Fruit fly (Drosophila melanogaster) whole organism, adult: ENCODE results near the gene slou.

ENCODE experiments used
- CG1620 ChIP-seq: fragments of 200-800 bp; sonication (Bioruptor generic); optimal IDR thresholded peaks from 2 replicates; lab custom pipeline; 2016; ENCODE audit warnings: missing biosample characterization, missing genetic modification characterization
- CG5204 ChIP-seq: fragments of 200-800 bp; sonication (Bioruptor generic); optimal IDR thresholded peaks from 2 replicates; lab custom pipeline; 2016; ENCODE audit warnings: missing biosample characterization, missing genetic modification characterization
- CG7045 ChIP-seq: fragments of 200-800 bp; sonication (Bioruptor generic); optimal IDR thresholded peaks from 2 replicates; lab custom pipeline; 2017; ENCODE audit warnings: missing biosample characterization, mild to moderate bottlenecking, missing genetic modification characterization
- Clk ChIP-seq: fragments of 200-800 bp; sonication (Bioruptor generic); optimal IDR thresholded peaks from 2 replicates; lab custom pipeline; 2017; ENCODE audit warnings: missing biosample characterization, missing genetic modification characterization
- Crg-1 ChIP-seq: fragments of 200-800 bp; sonication (Bioruptor generic); optimal IDR thresholded peaks from 2 replicates; lab custom pipeline; 2016; ENCODE audit warnings: missing biosample characterization, missing genetic modification characterization
- Hr96 ChIP-seq: fragments of 200-800 bp; sonication (Bioruptor generic); optimal IDR thresholded peaks from 2 replicates; lab custom pipeline; 2016; ENCODE audit warnings: missing biosample characterization, missing genetic modification characterization
- bab1 ChIP-seq: fragments of 200-800 bp; sonication (Bioruptor generic); optimal IDR thresholded peaks from 3 replicates; lab custom pipeline; 2019; ENCODE audit warnings: missing biosample characterization, mild to moderate bottlenecking, missing genetic modification characterization, moderate library complexity
- cnc ChIP-seq, 2 experiments: fragments of >200 bp; optimal IDR thresholded peaks; 2 replicates each; lab custom pipeline; 2017
- ovo ChIP-seq: fragments of 200-800 bp; sonication (Bioruptor generic); optimal IDR thresholded peaks from 2 replicates; lab custom pipeline; 2016; ENCODE audit warnings: missing biosample characterization, missing genetic modification characterization
- pad ChIP-seq: fragments of 200-800 bp; sonication (Bioruptor generic); optimal IDR thresholded peaks from 3 replicates; lab custom pipeline; 2017; ENCODE audit warnings: missing biosample characterization, missing genetic modification characterization, mild to moderate bottlenecking, moderate library complexity, missing genetic modification reagents

DNA sequence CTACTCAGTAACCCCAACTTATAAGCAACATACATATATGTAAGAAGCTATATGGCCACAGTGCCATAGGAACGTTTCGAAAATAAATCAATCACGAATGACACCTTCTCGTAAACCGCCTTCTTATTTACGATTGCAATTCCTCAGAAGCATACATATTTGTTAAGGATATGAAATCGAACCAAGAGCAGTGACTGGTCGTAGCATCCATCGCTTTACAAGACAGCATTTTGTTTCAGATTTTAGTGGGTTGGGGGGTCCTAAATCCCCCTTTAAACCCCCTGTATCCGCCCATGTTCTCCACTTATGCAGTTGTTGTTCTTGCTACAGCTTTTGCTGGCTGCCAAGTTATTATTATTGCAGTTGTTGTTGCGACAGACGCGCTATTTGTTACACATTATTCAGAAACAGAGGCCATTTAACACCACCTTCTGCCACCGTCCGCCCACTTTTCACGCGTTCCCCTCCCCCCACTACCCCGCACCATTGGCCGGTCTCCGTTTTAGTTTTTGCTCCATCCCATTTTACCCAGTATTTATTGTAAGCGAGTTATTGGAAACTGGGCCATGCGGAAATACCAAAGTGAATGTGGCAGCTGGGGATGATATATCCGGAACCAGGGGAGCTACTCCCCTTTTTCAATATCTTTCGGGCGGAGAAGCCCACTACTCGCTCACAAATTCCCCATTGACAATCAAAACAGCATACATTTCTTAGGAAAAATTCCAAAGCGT, 45.1 kb upstream of the slou start:
- no peak for TF ChIP-seq pad (GFP tag; lab: Kevin White, UChicago)
- no peak for TF ChIP-seq cnc (optimal IDR thresholded peaks at IDR 0.05; lab: Kevin White, UChicago)
- no peak for TF ChIP-seq bab1 (GFP tag; lab: Kevin White, UChicago)
- no peak for TF ChIP-seq Hr96 (GFP tag; lab: Kevin White, UChicago)
- no peak for TF ChIP-seq CG5204 (GFP tag; lab: Kevin White, UChicago)
- TF ChIP-seq Crg-1 (GFP tag; lab: Kevin White, UChicago): no peak
- TF ChIP-seq CG7045 (GFP tag; lab: Kevin White, UChicago): no peak
- no peak for TF ChIP-seq ovo (GFP tag; lab: Kevin White, UChicago)
- no peak for TF ChIP-seq Clk (GFP tag; lab: Kevin White, UChicago)
- no peak for TF ChIP-seq CG1620
